Worm (Caenorhabditis elegans): ENCODE results near the gene C30A5.10.

- TF ChIP-seq unc-62 (GFP tag; optimal IDR thresholded peaks at IDR 0.05), result no peak
- no peak for TF ChIP-seq nhr-77 (tag; optimal IDR thresholded peaks at IDR 0.05)
- no peak for TF ChIP-seq fos-1 (tag; optimal IDR thresholded peaks at IDR 0.05)
- TF ChIP-seq nhr-237 (tag; optimal IDR thresholded peaks at IDR 0.05), result no peak
- TF ChIP-seq mdl-1 (tag; optimal IDR thresholded peaks at IDR 0.05), result no peak
- TF ChIP-seq snpc-4 (tag; optimal IDR thresholded peaks at IDR 0.05), result no peak
- TF ChIP-seq unc-39 (tag; optimal IDR thresholded peaks at IDR 0.05), result no peak
- TF ChIP-seq zag-1 (tag; optimal IDR thresholded peaks at IDR 0.05), result no peak
- no peak for TF ChIP-seq tbx-2 (tag; optimal IDR thresholded peaks at IDR 0.05)
- no peak for TF ChIP-seq ama-1 (optimal IDR thresholded peaks at IDR 0.05)
- no peak for TF ChIP-seq jun-1 (tag; optimal IDR thresholded peaks at IDR 0.05)
- TF ChIP-seq ztf-11 (tag; optimal IDR thresholded peaks at IDR 0.05), result no peak
Observed at ce11 chrIII:8163283-8163682, 46.4 kb downstream of the C30A5.10 start, which contains the start of gene bath-42.
